Fruit fly (Drosophila melanogaster) whole organism, pupa: ENCODE measurements around the gene ast.

Experiments
- Ets98B ChIP-seq: fragments of 200-800 bp; sonication (Bioruptor generic); IDR thresholded peaks from 2 replicates; pipeline ENCODE4 v1.3.6; 2022; ENCODE audit warnings: missing biosample characterization, missing genetic modification characterization
- gl ChIP-seq: fragments of 200-800 bp; sonication (Bioruptor generic); optimal IDR thresholded peaks from 2 replicates; lab custom pipeline; 2018; ENCODE audit warnings: missing biosample characterization, mild to moderate bottlenecking, missing genetic modification characterization

dm6 chr2L:1048427-1048826, 29.3 kb upstream of the ast start:
- no peak for TF ChIP-seq gl (tag; lab: Kevin White, UChicago)
- no peak for TF ChIP-seq Ets98B
